Fruit fly (Drosophila melanogaster) Kc167 (cell line): ENCODE data around the gene CG46468.

ENCODE experiments used
- Myc ChIP-seq: fragments of >200 bp; optimal IDR thresholded peaks from 2 replicates; lab custom pipeline; 2017; ENCODE audit warnings: missing external identifiers
- Sin3A ChIP-seq: fragments of >200 bp; optimal IDR thresholded peaks from 2 replicates; lab custom pipeline; 2018; ENCODE audit warnings: missing external identifiers
- h ChIP-seq: fragments of >200 bp; optimal IDR thresholded peaks from 3 replicates; lab custom pipeline; 2018; ENCODE audit warnings: missing external identifiers
- insv ChIP-seq: fragments of >200 bp; optimal IDR thresholded peaks from 3 replicates; lab custom pipeline; 2018; ENCODE audit warnings: missing external identifiers
- psq ChIP-seq: fragments of >200 bp; optimal IDR thresholded peaks from 2 replicates; lab custom pipeline; 2017; ENCODE audit warnings: missing external identifiers
- ttk ChIP-seq: sonication (Bioruptor generic); optimal IDR thresholded peaks from 2 replicates; lab custom pipeline; 2017; ENCODE audit warnings: missing external identifiers

The CG46468 gene

dm6 chr2L:9567398-9567856 lies 2.2 kb upstream of the CG46468 start:
- no peak for TF ChIP-seq Myc (lab: Kevin White, UChicago)
- no peak for TF ChIP-seq insv (lab: Kevin White, UChicago)
- TF ChIP-seq ttk (lab: Kevin White, UChicago), result no peak
- TF ChIP-seq Sin3A (lab: Kevin White, UChicago), result no peak
- TF ChIP-seq psq (lab: Kevin White, UChicago), result no peak
- TF ChIP-seq h (lab: Kevin White, UChicago), result no peak

- no peak for TF ChIP-seq insv (lab: Kevin White, UChicago)
- no peak for TF ChIP-seq h (lab: Kevin White, UChicago)
- no peak for TF ChIP-seq Sin3A (lab: Kevin White, UChicago)
- no peak for TF ChIP-seq Myc (lab: Kevin White, UChicago)
- no peak for TF ChIP-seq ttk (lab: Kevin White, UChicago)
These were observed 1.4 kb upstream of the CG46468 start, which contains the start of gene jp for dm6 chr2L:9566656-9567055. Gene jp, minus strand, starts transcription at chr2L:9566750.

- TF ChIP-seq psq (lab: Kevin White, UChicago) (no peak), Sin3A (lab: Kevin White, UChicago) (no peak), insv (lab: Kevin White, UChicago) (no peak), ttk (lab: Kevin White, UChicago) (no peak), Myc (lab: Kevin White, UChicago) (no peak), h (lab: Kevin White, UChicago) (no peak)
These were observed 711 bp downstream of the CG46468 start for dm6 chr2L:9564527-9564926.

dm6 chr2L:9562713-9563112 lies 2.5 kb downstream of the CG46468 start:
- TF ChIP-seq Sin3A (lab: Kevin White, UChicago) (no peak), psq (lab: Kevin White, UChicago) (no peak), h (lab: Kevin White, UChicago) (no peak), insv (lab: Kevin White, UChicago) (no peak), Myc (lab: Kevin White, UChicago) (no peak), ttk (lab: Kevin White, UChicago) (no peak)

- no peak for TF ChIP-seq Sin3A (lab: Kevin White, UChicago)
- TF ChIP-seq psq (lab: Kevin White, UChicago), result no peak
- no peak for TF ChIP-seq ttk (lab: Kevin White, UChicago)
- TF ChIP-seq h (lab: Kevin White, UChicago), result no peak
- TF ChIP-seq insv (lab: Kevin White, UChicago), result no peak
- TF ChIP-seq Myc (lab: Kevin White, UChicago), result no peak
These were observed 5.1 kb downstream of the CG46468 start for dm6 chr2L:9560045-9560587.

- TF ChIP-seq psq (lab: Kevin White, UChicago) (no peak), h (lab: Kevin White, UChicago) (no peak)
These were observed 7.4 kb downstream of the CG46468 start for dm6 chr2L:9557858-9558257.

dm6 chr2L:9550880-9551279 lies 14.4 kb downstream of the CG46468 start:
- no peak for TF ChIP-seq Myc (lab: Kevin White, UChicago)
- TF ChIP-seq ttk (lab: Kevin White, UChicago), result no peak
- TF ChIP-seq psq (lab: Kevin White, UChicago), result no peak
- no peak for TF ChIP-seq Sin3A (lab: Kevin White, UChicago)
- TF ChIP-seq h (lab: Kevin White, UChicago), result no peak
- no peak for TF ChIP-seq insv (lab: Kevin White, UChicago)

- TF ChIP-seq ttk (lab: Kevin White, UChicago) (no peak), h (lab: Kevin White, UChicago) (no peak), insv (lab: Kevin White, UChicago) (no peak), psq (lab: Kevin White, UChicago) (no peak), Sin3A (lab: Kevin White, UChicago) (no peak), Myc (lab: Kevin White, UChicago) (no peak)
These were observed 19.7 kb downstream of the CG46468 start, which contains the start of gene CG13114 for dm6 chr2L:9545511-9545910. Gene CG13114, plus strand, starts transcription at chr2L:9545811.

- TF ChIP-seq psq (lab: Kevin White, UChicago) (no peak), h (lab: Kevin White, UChicago) (no peak), Myc (lab: Kevin White, UChicago) (no peak), ttk (lab: Kevin White, UChicago) (no peak), Sin3A (lab: Kevin White, UChicago) (no peak), insv (lab: Kevin White, UChicago) (no peak)
These were observed 21.4 kb downstream of the CG46468 start, which contains the start of gene CG13113 for dm6 chr2L:9543871-9544270. Gene CG13113, plus strand, starts transcription at chr2L:9544171.

dm6 chr2L:9542578-9542977 lies 22.7 kb downstream of the CG46468 start, which contains the start of gene Cpr30B:
Gene Cpr30B, plus strand, starts transcription at chr2L:9542878.
- TF ChIP-seq Sin3A (lab: Kevin White, UChicago), result no peak
- TF ChIP-seq ttk (lab: Kevin White, UChicago), result no peak
- no peak for TF ChIP-seq h (lab: Kevin White, UChicago)
- TF ChIP-seq insv (lab: Kevin White, UChicago), result no peak
- no peak for TF ChIP-seq psq (lab: Kevin White, UChicago)
- TF ChIP-seq Myc (lab: Kevin White, UChicago), result no peak

- TF ChIP-seq h (lab: Kevin White, UChicago), result no peak
- no peak for TF ChIP-seq Sin3A (lab: Kevin White, UChicago)
- TF ChIP-seq insv (lab: Kevin White, UChicago), result no peak
- TF ChIP-seq psq (lab: Kevin White, UChicago), result no peak
- TF ChIP-seq Myc (lab: Kevin White, UChicago), result no peak
- TF ChIP-seq ttk (lab: Kevin White, UChicago), result no peak
These were observed 25.2 kb downstream of the CG46468 start, which contains the start of gene CG17855 for dm6 chr2L:9539988-9540573. Gene CG17855, plus strand, starts transcription at chr2L:9540523.
